Fruit fly (Drosophila melanogaster) whole organism, embryonic: ENCODE results near the gene CG31249.

ENCODE experiments used
- BEAF-32 ChIP-seq: fragments of 200-800 bp; sonication (Bioruptor generic); optimal IDR thresholded peaks from 3 replicates; lab custom pipeline; 2017; ENCODE audit warnings: missing biosample characterization, missing genetic modification characterization, mild to moderate bottlenecking, moderate library complexity, missing genetic modification reagents
- Bdp1 ChIP-seq: fragments of 200-800 bp; sonication (Bioruptor generic); optimal IDR thresholded peaks from 3 replicates; lab custom pipeline; 2016; ENCODE audit warnings: missing biosample characterization, missing genetic modification characterization
- CG10979 ChIP-seq: fragments of 200-800 bp; sonication (Bioruptor generic); optimal IDR thresholded peaks from 2 replicates; lab custom pipeline; 2018; ENCODE audit warnings: missing biosample characterization, mild to moderate bottlenecking, missing genetic modification characterization, moderate library complexity
- CG11085 ChIP-seq: fragments of 200-800 bp; sonication (Bioruptor generic); IDR thresholded peaks from 2 replicates; pipeline ENCODE4 v1.3.6; 2022; ENCODE audit warnings: missing biosample characterization, missing genetic modification characterization
- CG11247 ChIP-seq: fragments of 200-800 bp; sonication (Bioruptor generic); IDR thresholded peaks from 2 replicates; pipeline ENCODE4 v1.3.6; 2022; ENCODE audit warnings: missing biosample characterization, missing genetic modification characterization
- CG11504 ChIP-seq: fragments of 200-800 bp; sonication (Bioruptor generic); optimal IDR thresholded peaks from 3 replicates; lab custom pipeline; 2019; ENCODE audit warnings: missing biosample characterization, mild to moderate bottlenecking, missing genetic modification characterization, moderate library complexity
- CG11723 ChIP-seq: fragments of 200-800 bp; sonication (Bioruptor generic); optimal IDR thresholded peaks from 2 replicates; lab custom pipeline; 2017; ENCODE audit warnings: missing biosample characterization, mild to moderate bottlenecking, missing genetic modification characterization
- CG12391 ChIP-seq: fragments of 200-800 bp; sonication (Bioruptor generic); optimal IDR thresholded peaks from 3 replicates; lab custom pipeline; 2018; ENCODE audit warnings: missing biosample characterization, mild to moderate bottlenecking, missing genetic modification characterization, moderate library complexity
- CG18476 ChIP-seq: fragments of 200-800 bp; sonication (Bioruptor generic); optimal IDR thresholded peaks from 2 replicates; lab custom pipeline; 2016; ENCODE audit warnings: missing biosample characterization, mild to moderate bottlenecking, missing genetic modification characterization
- CG2116 ChIP-seq: fragments of 200-800 bp; sonication (Bioruptor generic); optimal IDR thresholded peaks from 3 replicates; lab custom pipeline; 2018; ENCODE audit warnings: missing biosample characterization, mild to moderate bottlenecking, missing genetic modification characterization
- CG2712 ChIP-seq: fragments of 200-800 bp; optimal IDR thresholded peaks from 3 replicates; lab custom pipeline; 2019; ENCODE audit warnings: missing biosample characterization, mild to moderate bottlenecking, missing genetic modification characterization, moderate library complexity
- CG31441 ChIP-seq: fragments of 200-800 bp; sonication (Bioruptor generic); IDR thresholded peaks from 2 replicates; pipeline ENCODE4 v1.3.6; 2022; ENCODE audit warnings: missing biosample characterization, missing genetic modification characterization
- CG3726 ChIP-seq: fragments of 200-800 bp; sonication (Bioruptor generic); IDR thresholded peaks from 3 replicates; pipeline ENCODE4, ENCODE4 v1.3.6; 2022; ENCODE audit warnings: missing biosample characterization, missing genetic modification characterization
- CG4404 ChIP-seq: fragments of 200-800 bp; sonication (Bioruptor generic); IDR thresholded peaks from 2 replicates; pipeline ENCODE4 v1.3.6; 2022; ENCODE audit warnings: missing biosample characterization, missing genetic modification characterization
- CG6813 ChIP-seq: fragments of 200-800 bp; sonication (Bioruptor generic); optimal IDR thresholded peaks from 2 replicates; lab custom pipeline; 2017; ENCODE audit warnings: missing biosample characterization, missing genetic modification characterization, mild to moderate bottlenecking, moderate library complexity, missing genetic modification reagents
- CG8290 ChIP-seq, 3 experiments: fragments of 200-800 bp; sonication (Bioruptor generic); optimal IDR thresholded peaks; 2 replicates each; lab custom pipeline; 2016 to 2019; ENCODE audit warnings: missing biosample characterization in 3 of 3, missing genetic modification characterization in 3 of 3, mild to moderate bottlenecking in 2 of 3, moderate library complexity in 1 of 3
- CG8924 ChIP-seq: fragments of 200-800 bp; optimal IDR thresholded peaks from 3 replicates; lab custom pipeline; 2019; ENCODE audit warnings: missing biosample characterization, mild to moderate bottlenecking, missing genetic modification characterization, moderate library complexity
- CG9817 ChIP-seq: fragments of 200-800 bp; sonication (Bioruptor generic); optimal IDR thresholded peaks from 2 replicates; lab custom pipeline; 2018; ENCODE audit warnings: missing biosample characterization, mild to moderate bottlenecking, missing genetic modification characterization, moderate library complexity
- Chrac-16 ChIP-seq: fragments of 200-800 bp; sonication (Bioruptor generic); optimal IDR thresholded peaks from 3 replicates; lab custom pipeline; 2016; ENCODE audit warnings: missing biosample characterization, missing genetic modification characterization
- Dp ChIP-seq: fragments of 200-800 bp; sonication (Bioruptor generic); optimal IDR thresholded peaks from 2 replicates; lab custom pipeline; 2018; ENCODE audit warnings: missing biosample characterization, mild to moderate bottlenecking, missing genetic modification characterization, moderate library complexity
- Dref ChIP-seq: fragments of 200-800 bp; sonication (Bioruptor generic); IDR thresholded peaks from 2 replicates; pipeline ENCODE4 v1.3.6; 2022; ENCODE audit warnings: missing biosample characterization, missing genetic modification characterization
- Ets97D ChIP-seq: fragments of 200-800 bp; sonication (Bioruptor generic); optimal IDR thresholded peaks from 3 replicates; lab custom pipeline; 2016; ENCODE audit warnings: missing biosample characterization, missing genetic modification characterization
- Med ChIP-seq: fragments of 200-800 bp; sonication (Bioruptor generic); peaks from one replicate; lab custom pipeline; 2016; ENCODE audit warnings: missing biosample characterization, missing genetic modification characterization, mild to moderate bottlenecking, inconsistent platforms, moderate library complexity
- Sry-δ ChIP-seq: fragments of 200-800 bp; sonication (Bioruptor generic); optimal IDR thresholded peaks from 2 replicates; lab custom pipeline; 2016; ENCODE audit warnings: missing biosample characterization, missing genetic modification characterization
- Tbp ChIP-seq: fragments of >200 bp; optimal IDR thresholded peaks from 2 replicates; lab custom pipeline; 2018; ENCODE audit warnings: missing biosample characterization, missing genetic modification characterization
- Xrp1 ChIP-seq: fragments of 200-800 bp; sonication (Bioruptor generic); IDR thresholded peaks from 2 replicates; pipeline ENCODE4 v1.3.6; 2022; ENCODE audit warnings: missing biosample characterization, missing genetic modification characterization
- YL-1 ChIP-seq: fragments of 200-800 bp; sonication (Bioruptor generic); optimal IDR thresholded peaks from 3 replicates; lab custom pipeline; 2017; ENCODE audit warnings: missing biosample characterization, mild to moderate bottlenecking, missing genetic modification characterization
- aop ChIP-seq: fragments of 200-800 bp; sonication (Bioruptor generic); IDR thresholded peaks from 2 replicates; pipeline ENCODE4 v1.3.6; 2022; ENCODE audit warnings: missing biosample characterization, missing genetic modification characterization
- bsh ChIP-seq, 2 experiments: fragments of 200-800 bp; sonication (Bioruptor generic); optimal IDR thresholded peaks; 2 replicates each; lab custom pipeline; 2017 to 2018; ENCODE audit warnings: mild to moderate bottlenecking in 2 of 2, missing biosample characterization in 2 of 2, missing genetic modification characterization in 2 of 2, moderate library complexity in 1 of 2
- dmrt11E ChIP-seq: fragments of 200-800 bp; sonication (Bioruptor generic); optimal IDR thresholded peaks from 3 replicates; lab custom pipeline; 2018; ENCODE audit warnings: missing biosample characterization, mild to moderate bottlenecking, missing genetic modification characterization, moderate library complexity
- ems ChIP-seq: fragments of 200-800 bp; sonication (Bioruptor generic); optimal IDR thresholded peaks from 3 replicates; lab custom pipeline; 2016; ENCODE audit warnings: missing biosample characterization, missing genetic modification characterization
- ftz-f1 ChIP-seq: fragments of 200-800 bp; sonication (Bioruptor generic); optimal IDR thresholded peaks from 2 replicates; lab custom pipeline; 2016; ENCODE audit warnings: missing biosample characterization, missing genetic modification characterization
- gem ChIP-seq: fragments of 200-800 bp; sonication (Bioruptor generic); optimal IDR thresholded peaks from 2 replicates; lab custom pipeline; 2019; ENCODE audit warnings: missing biosample characterization, mild to moderate bottlenecking, missing genetic modification characterization, moderate library complexity
- gfzf ChIP-seq: fragments of 200-800 bp; sonication (Bioruptor generic); optimal IDR thresholded peaks from 2 replicates; lab custom pipeline; 2016; ENCODE audit warnings: missing biosample characterization, mild to moderate bottlenecking, missing genetic modification characterization, moderate library complexity
- jing ChIP-seq: fragments of 200-800 bp; sonication (Bioruptor generic); optimal IDR thresholded peaks from 2 replicates; lab custom pipeline; 2018; ENCODE audit warnings: missing biosample characterization, mild to moderate bottlenecking, missing genetic modification characterization
- pfk ChIP-seq: fragments of 200-800 bp; sonication (Bioruptor generic); optimal IDR thresholded peaks from 2 replicates; lab custom pipeline; 2018; ENCODE audit warnings: missing biosample characterization, mild to moderate bottlenecking, missing genetic modification characterization, moderate library complexity
- ranshi ChIP-seq: fragments of 200-800 bp; sonication (Bioruptor generic); IDR thresholded peaks from 2 replicates; pipeline ENCODE4 v1.3.6; 2022; ENCODE audit warnings: missing biosample characterization, missing genetic modification characterization
- ro ChIP-seq: fragments of 200-800 bp; sonication (Bioruptor generic); IDR thresholded peaks from 2 replicates; pipeline ENCODE4 v1.3.6; 2022; ENCODE audit warnings: missing biosample characterization, missing genetic modification characterization
- row ChIP-seq: fragments of 200-800 bp; sonication (Bioruptor generic); IDR thresholded peaks from 3 replicates; pipeline ENCODE4 v1.3.6; 2022; ENCODE audit warnings: missing biosample characterization, missing genetic modification characterization
- salm ChIP-seq: fragments of 200-800 bp; sonication (Bioruptor generic); optimal IDR thresholded peaks from 2 replicates; lab custom pipeline; 2018; ENCODE audit warnings: missing biosample characterization, mild to moderate bottlenecking, missing genetic modification characterization
- sens ChIP-seq: fragments of 200-800 bp; sonication (Bioruptor generic); peaks from one replicate; lab custom pipeline; 2016; ENCODE audit warnings: missing biosample characterization, missing genetic modification characterization
- sens-2 ChIP-seq: fragments of 200-800 bp; sonication (Bioruptor generic); IDR thresholded peaks from 2 replicates; pipeline ENCODE4 v1.3.6; 2022; ENCODE audit warnings: missing biosample characterization, missing genetic modification characterization
- slbo ChIP-seq: fragments of 200-800 bp; sonication (Bioruptor generic); IDR thresholded peaks from 2 replicates; pipeline ENCODE4 v1.3.6; 2022; ENCODE audit warnings: missing biosample characterization, missing genetic modification characterization
- trh ChIP-seq: fragments of 200-800 bp; sonication (Bioruptor generic); optimal IDR thresholded peaks from 2 replicates; lab custom pipeline; 2016; ENCODE audit warnings: missing biosample characterization, missing genetic modification characterization
- zen ChIP-seq: fragments of 200-800 bp; sonication (Bioruptor generic); optimal IDR thresholded peaks from 3 replicates; lab custom pipeline; 2018; ENCODE audit warnings: missing biosample characterization, mild to moderate bottlenecking, missing genetic modification characterization, moderate library complexity
- zfh2 ChIP-seq: fragments of 200-800 bp; sonication (Bioruptor generic); optimal IDR thresholded peaks from 2 replicates; lab custom pipeline; 2016; ENCODE audit warnings: missing biosample characterization, missing genetic modification characterization

The CG31249 gene

dm6 chr3R:17647444-17647843 is 39.4 kb downstream of the CG31249 start, which contains the start of gene CG14322 (continued):
- TF ChIP-seq CG11085 (GFP tag; lab: Robert Waterston, UW) = no peak
- TF ChIP-seq sens = peak; percentile 77
- TF ChIP-seq gfzf = no peak
- TF ChIP-seq CG2712 = peak; percentile 40
- peak; percentile 30 for TF ChIP-seq Sry-δ (GFP tag; lab: Kevin White, UChicago)
- TF ChIP-seq CG2116 (GFP tag; lab: Kevin White, UChicago) = peak; percentile 68
- no peak for TF ChIP-seq trh (GFP tag; lab: Kevin White, UChicago)
- TF ChIP-seq ems (GFP tag; lab: Kevin White, UChicago) = no peak
- TF ChIP-seq aop (GFP tag; lab: Robert Waterston, UW) = no peak
- TF ChIP-seq ftz-f1 = no peak
- no peak for TF ChIP-seq CG8290 (GFP tag; optimal IDR thresholded peaks at IDR 0.05; lab: Kevin White, UChicago)
- TF ChIP-seq CG8290 (tag; optimal IDR thresholded peaks at IDR 0.05; lab: Kevin White, UChicago) = peak in 1 of 2 experiments; percentile 40
- no peak for TF ChIP-seq sens-2 (GFP tag; lab: Robert Waterston, UW)
- TF ChIP-seq BEAF-32 = peak; percentile 43
- no peak for TF ChIP-seq salm (tag; lab: Kevin White, UChicago)
- peak; percentile 7 for TF ChIP-seq zfh2
- TF ChIP-seq Med (GFP tag; lab: Kevin White, UChicago) = peak; percentile 81
- no peak for TF ChIP-seq ro
- no peak for TF ChIP-seq CG6813 (GFP tag; lab: Kevin White, UChicago)
- peak; percentile 18 for TF ChIP-seq gem (tag; lab: Kevin White, UChicago)
- no peak for TF ChIP-seq YL-1 (GFP tag; lab: Kevin White, UChicago)
- TF ChIP-seq bsh (GFP tag; optimal IDR thresholded peaks at IDR 0.05; lab: Kevin White, UChicago) = no peak
- TF ChIP-seq dmrt11E = no peak
- no peak for TF ChIP-seq Chrac-16
- TF ChIP-seq CG18476 (GFP tag; lab: Kevin White, UChicago) = no peak
- no peak for TF ChIP-seq CG31441 (GFP tag; lab: Robert Waterston, UW)
- TF ChIP-seq Dp = peak; percentile 86
- TF ChIP-seq pfk (GFP tag; lab: Kevin White, UChicago) = peak; percentile 4
- TF ChIP-seq slbo (GFP tag; lab: Robert Waterston, UW) = peak; percentile 70
- peak; percentile 15 for TF ChIP-seq zen (tag; lab: Kevin White, UChicago)
- peak; percentile 76 for TF ChIP-seq Dref (GFP tag; lab: Robert Waterston, UW)
- no peak for TF ChIP-seq Tbp (GFP tag; lab: Kevin White, UChicago)
- no peak for TF ChIP-seq Xrp1
- TF ChIP-seq jing (GFP tag; lab: Kevin White, UChicago) = no peak
- no peak for TF ChIP-seq CG4404
- TF ChIP-seq Ets97D = peak; percentile 6
- TF ChIP-seq CG3726 = no peak
- TF ChIP-seq CG11247 (GFP tag; lab: Robert Waterston, UW) = 0 out of 2 replicates have a peak, but pooled peaks have one; percentile 15
- peak; percentile 30 for TF ChIP-seq CG12391
- no peak for TF ChIP-seq CG10979 (tag; lab: Kevin White, UChicago)
- TF ChIP-seq CG11504 (tag; lab: Kevin White, UChicago) = peak; percentile 25
- peak; percentile 76 for TF ChIP-seq row (GFP tag; lab: Robert Waterston, UW)
- TF ChIP-seq CG11723 (GFP tag; lab: Kevin White, UChicago) = no peak
- TF ChIP-seq CG9817 (tag; lab: Kevin White, UChicago) = peak; percentile 14
- TF ChIP-seq Bdp1 (GFP tag; lab: Kevin White, UChicago) = peak; percentile 60
- TF ChIP-seq CG8924 (tag; lab: Kevin White, UChicago) = no peak
- no peak for TF ChIP-seq ranshi (GFP tag; lab: Robert Waterston, UW)
- TF ChIP-seq, all 482 proteins: peak for 77
